Worm (Caenorhabditis elegans) whole organism, young adult: ENCODE data around the gene lin-15B.

Experiments
- B0019.2 ChIP-seq: fragments of 200-800 bp; sonication (Bioruptor generic); conservative IDR thresholded peaks from 2 replicates; pipeline ENCODE4 v1.3.6; 2022; ENCODE audit warnings: missing genetic modification reagents, missing genetic modification characterization, missing compliant biosample characterization
- B0261.1 ChIP-seq: sonication (generic microtip); optimal IDR thresholded peaks from 2 replicates; lab custom pipeline; 2016; ENCODE audit warnings: mild to moderate bottlenecking, missing genetic modification characterization, moderate library complexity, missing compliant biosample characterization
- B0336.3 ChIP-seq: fragments of 200-800 bp; sonication (Bioruptor generic); IDR thresholded peaks from 2 replicates; pipeline ENCODE4 v1.3.6; 2022; ENCODE audit warnings: missing genetic modification characterization, missing compliant biosample characterization
- D2030.7 ChIP-seq: fragments of 200-800 bp; sonication (Bioruptor generic); IDR thresholded peaks from 2 replicates; pipeline ENCODE4 v1.3.6; 2022; ENCODE audit warnings: missing genetic modification reagents, missing genetic modification characterization, missing compliant biosample characterization
- F23B12.7 ChIP-seq: sonication (generic microtip); optimal IDR thresholded peaks from 2 replicates; lab custom pipeline; 2017; ENCODE audit warnings: missing genetic modification characterization, mild to moderate bottlenecking, missing compliant biosample characterization, antibody characterized with exemption, moderate library complexity; ENCODE audit not compliant: insufficient read depth
- F37B4.10 ChIP-seq: fragments of 200-800 bp; sonication (Bioruptor generic); IDR thresholded peaks from 2 replicates; pipeline ENCODE4 v1.3.6; 2022; ENCODE audit warnings: missing genetic modification characterization, missing compliant biosample characterization
- F55B11.4 ChIP-seq: sonication (generic microtip); optimal IDR thresholded peaks from 2 replicates; lab custom pipeline; 2016; ENCODE audit warnings: missing compliant biosample characterization, missing genetic modification characterization, borderline replicate concordance; ENCODE audit not compliant: insufficient read depth
- F57A8.1 ChIP-seq: fragments of 200-800 bp; sonication (Bioruptor generic); optimal IDR thresholded peaks from 2 replicates; lab custom pipeline; 2018; ENCODE audit warnings: mild to moderate bottlenecking, missing genetic modification characterization, moderate library complexity, missing compliant biosample characterization
- Y53G8AR.9 ChIP-seq: fragments of 200-800 bp; sonication (Bioruptor generic); conservative IDR thresholded peaks from 2 replicates; pipeline ENCODE4 v1.3.6; 2022; ENCODE audit warnings: missing genetic modification reagents, missing genetic modification characterization, missing compliant biosample characterization
- attf-3 ChIP-seq: fragments of 200-800 bp; sonication (Bioruptor generic); conservative IDR thresholded peaks from 2 replicates; pipeline ENCODE4 v1.3.6; 2022; ENCODE audit warnings: missing genetic modification reagents, missing genetic modification characterization, missing compliant biosample characterization
- bed-1 ChIP-seq: fragments of 200-800 bp; sonication (Bioruptor generic); IDR thresholded peaks from 2 replicates; pipeline ENCODE4 v1.3.6; 2022; ENCODE audit warnings: missing genetic modification reagents, missing genetic modification characterization, missing compliant biosample characterization
- cebp-1 ChIP-seq, 2 experiments: fragments of 200-800 bp in 1 of 2; sonication (Bioruptor generic) in 1 of 2; sonication (generic microtip) in 1 of 2; IDR thresholded peaks in 1 of 2; optimal IDR thresholded peaks in 1 of 2; 2 replicates each; pipeline versions ENCODE4 v1.3.6 to Lab custom; 2017 to 2022; ENCODE audit warnings: missing compliant biosample characterization in 2 of 2, missing genetic modification characterization in 2 of 2, mild to moderate bottlenecking in 1 of 2, missing genetic modification reagents in 1 of 2, moderate library complexity in 1 of 2
- die-1 ChIP-seq: sonication (generic microtip); optimal IDR thresholded peaks from 2 replicates; lab custom pipeline; 2016; ENCODE audit warnings: missing genotype, mild to moderate bottlenecking, missing genetic modification characterization, missing compliant biosample characterization
- efl-1 ChIP-seq: fragments of 150-350 bp; optimal IDR thresholded peaks from 2 replicates; lab custom pipeline; 2014; ENCODE audit warnings: missing biosample characterization, missing genetic modification reagents, missing genetic modification characterization
- egl-44 ChIP-seq: fragments of 200-800 bp; sonication (Bioruptor generic); IDR thresholded peaks from 2 replicates; pipeline ENCODE4 v1.3.6; 2022; ENCODE audit warnings: missing genetic modification reagents, missing genetic modification characterization, missing compliant biosample characterization
- ets-4 ChIP-seq: fragments of 200-800 bp; sonication (Bioruptor generic); optimal IDR thresholded peaks from 2 replicates; lab custom pipeline; 2018; ENCODE audit warnings: mild to moderate bottlenecking, missing genetic modification characterization, missing compliant biosample characterization
- hmg-1.2 ChIP-seq: fragments of 200-800 bp; sonication (Bioruptor generic); IDR thresholded peaks from 2 replicates; pipeline ENCODE4 v1.3.6; 2022; ENCODE audit warnings: missing genetic modification reagents, missing genetic modification characterization, missing compliant biosample characterization
- lin-26 ChIP-seq: fragments of 200-800 bp; sonication (Bioruptor generic); IDR thresholded peaks from 2 replicates; pipeline ENCODE4 v1.3.6; 2022; ENCODE audit warnings: missing genetic modification reagents, missing genetic modification characterization, missing compliant biosample characterization
- lir-1 ChIP-seq: fragments of 200-800 bp; sonication (Bioruptor generic); conservative IDR thresholded peaks from 2 replicates; pipeline ENCODE4 v1.3.6; 2022; ENCODE audit warnings: missing genetic modification reagents, missing genetic modification characterization, missing compliant biosample characterization
- lsy-27 ChIP-seq: sonication (generic microtip); optimal IDR thresholded peaks from 2 replicates; lab custom pipeline; 2017; ENCODE audit warnings: missing genetic modification characterization, mild to moderate bottlenecking, missing compliant biosample characterization, antibody characterized with exemption, missing genotype, borderline replicate concordance; ENCODE audit not compliant: insufficient read depth
- madf-3 ChIP-seq: fragments of 200-800 bp; sonication (Bioruptor generic); IDR thresholded peaks from 2 replicates; pipeline ENCODE4 v1.3.6; 2022; ENCODE audit warnings: missing genetic modification reagents, missing genetic modification characterization, missing compliant biosample characterization
- madf-8 ChIP-seq: fragments of 200-800 bp; sonication (Bioruptor generic); conservative IDR thresholded peaks from 2 replicates; pipeline ENCODE4 v1.3.6; 2022; ENCODE audit warnings: missing genetic modification reagents, missing genetic modification characterization, missing compliant biosample characterization
- mel-28 ChIP-seq: sonication (generic microtip); optimal IDR thresholded peaks from 2 replicates; lab custom pipeline; 2016; ENCODE audit warnings: borderline replicate concordance, mild to moderate bottlenecking, missing genetic modification characterization, missing compliant biosample characterization
- nhr-80 ChIP-seq: sonication (generic microtip); optimal IDR thresholded peaks from 2 replicates; lab custom pipeline; 2016; ENCODE audit warnings: missing genetic modification characterization, missing compliant biosample characterization
- rcor-1 ChIP-seq: fragments of 200-800 bp; sonication (Bioruptor generic); IDR thresholded peaks from 2 replicates; pipeline ENCODE4 v1.3.6; 2022; ENCODE audit warnings: missing genetic modification reagents, missing genetic modification characterization, missing compliant biosample characterization
- rpc-1 ChIP-seq, 2 experiments: fragments of 150-350 bp in 1 of 2; sonication (generic microtip) in 1 of 2; optimal IDR thresholded peaks; 2 replicates each; lab custom pipeline; 2014 to 2018; ENCODE audit warnings: missing biosample characterization in 1 of 2, missing genetic modification characterization in 1 of 2, missing genetic modification reagents in 1 of 2, missing genotype in 1 of 2
- sea-2 ChIP-seq: fragments of 200-800 bp; sonication (Bioruptor generic); IDR thresholded peaks from 2 replicates; pipeline ENCODE4 v1.3.6; 2022; ENCODE audit warnings: missing genetic modification characterization, missing compliant biosample characterization
- snpc-1.3 ChIP-seq: sonication (generic microtip); optimal IDR thresholded peaks from 2 replicates; lab custom pipeline; 2017; ENCODE audit warnings: missing genetic modification characterization, mild to moderate bottlenecking, missing compliant biosample characterization, antibody characterized with exemption, moderate library complexity, missing genotype, missing genetic modification reagents; ENCODE audit not compliant: insufficient read depth
- snpc-4 ChIP-seq, 5 experiments: fragments of 150-350 bp in 1 of 5; sonication (generic microtip) in 4 of 5; optimal IDR thresholded peaks; 2 replicates each; lab custom pipeline; 2014 to 2018; ENCODE audit warnings: missing genetic modification characterization in 5 of 5, missing biosample characterization in 3 of 5, antibody characterized with exemption in 2 of 5, mild to moderate bottlenecking in 2 of 5, missing compliant biosample characterization in 2 of 5, missing genotype in 2 of 5, moderate library complexity in 2 of 5, missing genetic modification reagents in 1 of 5
- ztf-18 ChIP-seq: sonication (generic microtip); optimal IDR thresholded peaks from 2 replicates; lab custom pipeline; 2016; ENCODE audit warnings: missing genotype, mild to moderate bottlenecking, missing genetic modification characterization, missing compliant biosample characterization
- ztf-22 ChIP-seq: fragments of 200-800 bp; sonication (Bioruptor generic); optimal IDR thresholded peaks from 2 replicates; lab custom pipeline; 2018; ENCODE audit warnings: mild to moderate bottlenecking, missing genetic modification characterization, moderate library complexity, missing compliant biosample characterization
- ztf-3 ChIP-seq: fragments of 200-800 bp; sonication (Bioruptor generic); optimal IDR thresholded peaks from 2 replicates; lab custom pipeline; 2018; ENCODE audit warnings: mild to moderate bottlenecking, missing genetic modification characterization, missing compliant biosample characterization

The lin-15B gene

DNA sequence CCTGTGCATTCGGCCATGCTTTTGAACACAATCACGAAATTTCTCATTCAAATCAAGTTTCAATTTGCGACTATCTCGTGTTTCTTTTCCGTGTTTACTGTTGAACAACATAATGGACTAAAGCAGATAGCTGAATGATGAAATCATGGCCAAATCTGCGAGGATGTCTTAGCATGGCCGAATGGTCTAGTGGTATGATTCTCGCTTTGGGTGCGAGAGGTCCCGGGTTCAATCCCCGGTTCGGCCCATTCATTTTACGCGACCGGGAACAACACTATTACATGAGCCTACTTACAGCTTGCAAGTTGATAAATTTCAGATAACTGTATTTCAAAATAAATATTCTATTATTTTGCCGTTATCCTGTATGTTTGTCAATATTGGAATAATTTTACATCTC lies 25.3 kb downstream of the lin-15B start (continued):
- peak; percentile 77 for TF ChIP-seq lin-26 (GFP tag; lab: Robert Waterston, UW)
- TF ChIP-seq die-1 (tag; lab: Kevin White, UChicago) = peak; percentile 44
- no peak for TF ChIP-seq nhr-80 (tag; lab: Kevin White, UChicago)
- TF ChIP-seq D2030.7 = peak; percentile 75
- TF ChIP-seq madf-8 = no peak
- TF ChIP-seq cebp-1 (GFP tag; IDR thresholded peaks at IDR 0.05; lab: Robert Waterston, UW) = no peak
- TF ChIP-seq cebp-1 (tag; optimal IDR thresholded peaks at IDR 0.05; lab: Kevin White, UChicago) = no peak
- peak; percentile 46 for TF ChIP-seq rpc-1 (optimal IDR thresholded peaks at IDR 0.05; lab: Kevin White, UChicago)
- peak; percentile 75 for TF ChIP-seq rpc-1 (tag; optimal IDR thresholded peaks at IDR 0.05; lab: Kevin White, UChicago)
- no peak for TF ChIP-seq ztf-18 (tag; lab: Kevin White, UChicago)
- no peak for TF ChIP-seq bed-1 (GFP tag; lab: Robert Waterston, UW)
- TF ChIP-seq madf-3 (GFP tag; lab: Robert Waterston, UW) = no peak
- TF ChIP-seq hmg-1.2 (GFP tag; lab: Robert Waterston, UW) = no peak
- no peak for TF ChIP-seq Y53G8AR.9
- peak; percentile 55 for TF ChIP-seq B0261.1 (tag; lab: Kevin White, UChicago)
- no peak for TF ChIP-seq F23B12.7
- TF ChIP-seq ztf-22 (GFP tag; lab: Kevin White, UChicago) = no peak
- TF ChIP-seq, all 124 proteins: peak for 16

DNA sequence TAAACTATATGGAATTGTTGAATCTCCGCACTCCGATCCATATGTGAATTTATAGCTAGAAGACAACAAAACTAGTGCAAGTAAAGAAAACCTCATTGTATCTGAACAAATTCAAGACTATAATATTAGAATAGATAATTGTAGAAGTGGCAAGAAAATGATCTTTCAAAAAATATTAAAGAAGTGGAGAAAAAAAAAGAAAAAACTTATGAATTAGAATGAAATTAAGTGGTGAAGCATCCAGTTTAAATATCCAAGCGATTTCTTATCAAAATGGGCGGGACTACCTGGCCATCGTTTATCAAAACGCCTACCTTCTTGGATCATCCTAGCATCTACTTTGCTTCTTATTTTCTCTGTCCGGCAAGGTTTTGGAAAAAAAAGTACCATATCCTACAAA lies 31.2 kb downstream of the lin-15B start, which contains the start of gene wrt-4:
TSS of gene wrt-4 (minus strand) at position 101 of the 400 bp plus-strand sequence.
- TF ChIP-seq F55B11.4 (tag; lab: Kevin White, UChicago) (no peak), rcor-1 (GFP tag; lab: Robert Waterston, UW) (no peak), lir-1 (GFP tag; lab: Robert Waterston, UW) (no peak), B0336.3 (no peak), B0019.2 (no peak), F37B4.10 (GFP tag; lab: Robert Waterston, UW) (no peak), sea-2 (GFP tag; lab: Robert Waterston, UW) (no peak), cebp-1 (GFP tag; IDR thresholded peaks at IDR 0.05; lab: Robert Waterston, UW) (no peak), cebp-1 (tag; optimal IDR thresholded peaks at IDR 0.05; lab: Kevin White, UChicago) (no peak), egl-44 (GFP tag; lab: Robert Waterston, UW) (no peak), snpc-1.3 (tag; lab: Kevin White, UChicago) (no peak), efl-1 (no peak), attf-3 (GFP tag; lab: Robert Waterston, UW) (no peak), ztf-3 (GFP tag; lab: Kevin White, UChicago) (no peak), lsy-27 (tag; lab: Kevin White, UChicago) (no peak), ets-4 (GFP tag; lab: Kevin White, UChicago) (no peak), mel-28 (no peak)
- TF ChIP-seq, all 124 proteins: peak for 0

ce11 chrX:15759222-15759621 lies 33.3 kb downstream of the lin-15B start:
- TF ChIP-seq snpc-4 (GFP tag; optimal IDR thresholded peaks at IDR 0.05; lab: Kevin White, UChicago) = no peak
- TF ChIP-seq snpc-4 (tag; optimal IDR thresholded peaks at IDR 0.05; lab: Kevin White, UChicago) = peak in 2 of 4 experiments; percentile 53 to 69
- TF ChIP-seq F57A8.1 (GFP tag; lab: Kevin White, UChicago) = no peak
- no peak for TF ChIP-seq ztf-3 (GFP tag; lab: Kevin White, UChicago)
- TF ChIP-seq, all 124 proteins: peak for 1
